Fruit fly (Drosophila melanogaster): Measurements from ENCODE around the gene cype.

DNA sequence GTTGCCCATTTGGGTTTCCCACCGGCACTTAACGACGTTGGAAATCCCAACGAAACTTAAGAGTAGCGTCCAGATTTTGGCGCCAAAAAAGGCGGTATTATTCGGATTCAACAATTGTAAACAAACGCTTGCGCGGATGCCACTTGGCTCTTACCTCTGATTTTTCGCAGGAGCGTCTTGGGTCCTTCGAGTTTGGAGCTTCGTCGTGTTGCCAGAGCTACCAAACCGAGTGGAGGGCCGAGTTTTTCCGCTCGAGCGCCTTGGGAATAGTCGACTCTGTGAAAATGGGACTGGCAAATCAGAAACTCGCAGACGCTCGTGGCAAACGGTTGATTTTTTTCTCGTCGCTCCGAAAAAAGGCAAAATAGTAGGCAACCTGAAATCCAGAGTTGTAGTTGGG is 18.9 kb downstream of the cype start, which contains the start of gene nompC:
- TF ChIP-seq Sox14 (GFP tag; optimal IDR thresholded peaks at IDR 0.05) (no peak), salr (GFP tag; optimal IDR thresholded peaks at IDR 0.05) (no peak), CG8119 (GFP tag; IDR thresholded peaks at IDR 0.05) (no peak), CG3919 (GFP tag; optimal IDR thresholded peaks at IDR 0.05) (no peak), CG11294 (GFP tag; IDR thresholded peaks at IDR 0.05) (no peak), Sox102F (GFP tag; optimal IDR thresholded peaks at IDR 0.05) (no peak), Gug (GFP tag; IDR thresholded peaks at IDR 0.05) (no peak), Hr39 (GFP tag; optimal IDR thresholded peaks at IDR 0.05) (no peak)
